Worm (Caenorhabditis elegans): Measurements from ENCODE around the gene nhr-103.

nhr-103 gene

DNA sequence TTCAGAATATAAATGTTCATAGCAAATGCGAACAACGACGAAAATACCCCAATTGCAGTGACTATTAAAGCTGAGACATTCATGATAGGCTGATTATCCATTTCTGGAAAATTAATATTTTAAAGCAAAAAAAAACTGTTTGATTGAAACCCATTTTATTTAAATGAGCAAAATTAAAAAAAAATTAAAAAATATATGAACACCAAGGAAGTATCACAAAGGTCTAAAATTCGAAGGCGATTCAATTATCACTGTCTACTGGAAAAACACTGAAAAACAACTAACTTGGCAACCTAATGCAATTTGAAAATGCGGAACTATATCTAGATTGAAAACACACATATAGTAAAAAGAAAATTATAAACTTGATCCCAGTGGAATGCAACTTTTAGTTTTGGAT lies 34.1 kb upstream of the nhr-103 start, which contains the start of gene srbc-42:
Gene srbc-42 (minus strand): TSS at position 101 of the 400 bp plus-strand sequence.
- no peak for TF ChIP-seq hmbx-1 (tag; optimal IDR thresholded peaks at IDR 0.05)
- TF ChIP-seq tbx-37 (GFP tag; conservative IDR thresholded peaks at IDR 0.05), result no peak

DNA sequence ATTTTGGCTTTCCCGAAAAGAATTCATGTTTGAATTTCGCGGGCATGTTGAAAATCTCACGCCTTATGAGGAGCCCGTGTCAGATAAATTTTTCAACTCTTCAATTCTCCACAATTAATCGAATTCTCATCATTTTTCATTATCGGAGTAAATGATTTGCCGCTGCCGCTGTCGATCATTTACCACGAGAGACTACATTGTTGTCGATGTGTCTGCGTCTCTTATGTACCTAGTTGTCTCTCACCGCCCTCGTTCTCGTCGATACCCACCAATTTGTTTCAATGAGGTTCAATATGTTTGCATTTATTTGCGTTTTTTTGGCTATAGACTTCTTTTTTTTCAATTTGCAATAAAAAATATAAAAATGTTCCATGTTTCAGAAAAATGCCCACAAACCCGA lies 33.1 kb upstream of the nhr-103 start, which contains the start of gene nhr-13:
Gene nhr-13 (plus strand): TSS at position 369 of the 400 bp plus-strand sequence.
- no peak for TF ChIP-seq tbx-37 (GFP tag; conservative IDR thresholded peaks at IDR 0.05)
- TF ChIP-seq ceh-36 (tag; optimal IDR thresholded peaks at IDR 0.05), result no peak
- TF ChIP-seq pes-1 (GFP tag; IDR thresholded peaks at IDR 0.05), result no peak
- no peak for TF ChIP-seq ceh-13 (GFP tag; optimal IDR thresholded peaks at IDR 0.05)
- no peak for TF ChIP-seq sea-1 (GFP tag; conservative IDR thresholded peaks at IDR 0.05)
- TF ChIP-seq scrt-1 (GFP tag; IDR thresholded peaks at IDR 0.05), result no peak
- TF ChIP-seq flt-1 (GFP tag; IDR thresholded peaks at IDR 0.05), result no peak
- no peak for TF ChIP-seq F13C5.2 (tag; optimal IDR thresholded peaks at IDR 0.05)
- TF ChIP-seq hmg-4 (GFP tag; optimal IDR thresholded peaks at IDR 0.05), result no peak
- TF ChIP-seq hnd-1 (tag; optimal IDR thresholded peaks at IDR 0.05), result no peak
- TF ChIP-seq hmbx-1 (tag; optimal IDR thresholded peaks at IDR 0.05), result no peak
- TF ChIP-seq tbx-11 (GFP tag; IDR thresholded peaks at IDR 0.05), result no peak
- no peak for TF ChIP-seq tra-4 (tag; optimal IDR thresholded peaks at IDR 0.05)
- no peak for TF ChIP-seq B0310.2 (tag; optimal IDR thresholded peaks at IDR 0.05)

DNA sequence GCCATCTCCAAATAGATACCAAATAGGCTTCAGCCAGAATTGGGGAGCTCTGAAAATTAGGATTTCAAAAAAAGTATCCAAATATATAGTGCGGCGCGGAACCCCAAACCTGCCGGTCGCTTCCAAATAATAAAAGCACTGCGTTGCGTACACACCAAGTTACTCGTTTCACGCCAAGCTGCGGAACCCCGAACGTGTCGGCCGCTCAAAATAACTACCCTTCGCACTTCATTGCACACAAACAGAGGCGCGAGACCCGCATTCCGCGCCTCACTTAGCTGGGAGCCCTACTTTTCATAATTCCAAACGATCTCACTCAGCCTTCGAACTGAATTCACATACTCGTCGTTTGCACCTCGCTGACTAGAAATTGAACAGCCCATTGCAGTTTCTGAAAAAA lies 25.6 kb upstream of the nhr-103 start:
- TF ChIP-seq flt-1 (GFP tag; IDR thresholded peaks at IDR 0.05) (no peak), ceh-36 (tag; optimal IDR thresholded peaks at IDR 0.05) (no peak), ets-7 (tag; optimal IDR thresholded peaks at IDR 0.05) (no peak)

DNA sequence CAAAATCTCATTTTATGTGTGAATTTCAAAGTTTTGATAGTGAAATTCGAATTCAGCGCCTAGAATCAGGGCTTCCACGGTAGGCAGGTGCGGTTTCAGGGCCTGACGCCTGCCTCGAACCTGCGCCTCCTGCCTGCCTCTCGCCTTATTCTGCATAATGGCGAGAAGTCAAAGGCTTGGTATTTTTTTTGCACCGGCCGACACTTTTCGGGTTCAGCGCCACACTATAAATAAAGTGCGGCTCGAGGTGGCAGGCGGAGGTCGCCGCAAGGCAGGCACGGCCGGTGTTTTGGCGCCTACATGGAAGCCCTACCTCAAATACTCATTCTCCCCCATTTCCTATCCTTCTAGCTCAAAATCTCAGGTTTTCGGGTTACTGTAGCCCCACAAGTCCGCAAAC lies 24.8 kb upstream of the nhr-103 start:
- no peak for TF ChIP-seq ceh-13 (GFP tag; optimal IDR thresholded peaks at IDR 0.05)
- TF ChIP-seq B0310.2 (tag; optimal IDR thresholded peaks at IDR 0.05), result no peak
- TF ChIP-seq aly-1 (tag; optimal IDR thresholded peaks at IDR 0.05), result no peak
- no peak for TF ChIP-seq ets-7 (tag; optimal IDR thresholded peaks at IDR 0.05)
- TF ChIP-seq F13C5.2 (tag; optimal IDR thresholded peaks at IDR 0.05), result no peak
- no peak for TF ChIP-seq ceh-36 (tag; optimal IDR thresholded peaks at IDR 0.05)
- no peak for TF ChIP-seq hnd-1 (tag; optimal IDR thresholded peaks at IDR 0.05)
- TF ChIP-seq hmg-4 (GFP tag; optimal IDR thresholded peaks at IDR 0.05), result no peak
- TF ChIP-seq tra-4 (tag; optimal IDR thresholded peaks at IDR 0.05), result no peak
- TF ChIP-seq ama-1 (optimal IDR thresholded peaks at IDR 0.05), result no peak
- TF ChIP-seq tbx-11 (GFP tag; IDR thresholded peaks at IDR 0.05), result no peak
- no peak for TF ChIP-seq sea-1 (GFP tag; conservative IDR thresholded peaks at IDR 0.05)
- TF ChIP-seq pes-1 (GFP tag; IDR thresholded peaks at IDR 0.05), result no peak
- TF ChIP-seq tbx-37 (GFP tag; conservative IDR thresholded peaks at IDR 0.05), result no peak
- TF ChIP-seq scrt-1 (GFP tag; IDR thresholded peaks at IDR 0.05), result no peak
- TF ChIP-seq flt-1 (GFP tag; IDR thresholded peaks at IDR 0.05), result no peak
- no peak for TF ChIP-seq hmbx-1 (tag; optimal IDR thresholded peaks at IDR 0.05)

DNA sequence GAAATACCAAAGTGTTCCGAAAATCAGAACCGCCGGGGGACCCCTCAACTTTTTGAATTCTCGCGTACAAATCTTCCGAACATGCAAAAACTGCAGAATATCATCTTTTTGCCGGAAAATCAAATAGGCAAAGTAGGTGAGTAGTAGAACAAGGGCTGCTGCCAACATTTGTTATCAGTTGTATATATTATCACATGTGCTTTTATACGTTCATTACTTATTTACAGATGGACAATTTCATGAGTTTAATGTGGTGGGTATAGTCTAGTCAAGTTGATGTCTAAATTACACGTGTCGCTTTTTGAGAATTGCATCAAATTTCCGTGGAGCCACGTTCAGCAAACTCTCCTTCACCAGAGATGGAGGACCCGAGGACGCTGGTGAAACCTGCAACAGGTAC lies 24.0 kb upstream of the nhr-103 start, which contains the start of gene cyp-32B1:
Gene cyp-32B1 (minus strand): TSS at position 176 of the 400 bp plus-strand sequence.
- TF ChIP-seq hmbx-1 (tag; optimal IDR thresholded peaks at IDR 0.05) (no peak), scrt-1 (GFP tag; IDR thresholded peaks at IDR 0.05) (no peak), B0310.2 (tag; optimal IDR thresholded peaks at IDR 0.05) (no peak)

DNA sequence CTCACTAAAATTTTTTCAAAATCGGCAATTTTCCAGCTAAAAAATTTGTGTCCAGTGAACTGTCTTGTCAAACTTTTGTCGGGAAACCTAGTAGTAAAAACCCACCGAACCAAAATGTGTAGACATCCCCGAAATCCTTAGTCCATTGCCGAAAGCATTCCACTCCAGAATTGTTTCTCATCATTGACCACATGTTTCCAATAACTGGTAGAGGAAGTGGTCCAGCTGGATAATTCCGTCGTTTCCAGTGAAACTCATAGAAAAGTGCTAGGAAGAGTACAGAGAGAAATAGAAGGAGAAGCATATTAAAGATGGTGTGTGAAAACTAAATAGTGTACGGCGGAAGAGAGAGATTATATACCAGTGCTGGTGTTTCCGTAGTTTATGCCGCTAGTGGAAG lies 21.1 kb upstream of the nhr-103 start, which contains the start of gene cyp-33C12:
Gene cyp-33C12 (minus strand): TSS at position 321 of the 400 bp plus-strand sequence.
- no peak for TF ChIP-seq ceh-13 (GFP tag; optimal IDR thresholded peaks at IDR 0.05)
- no peak for TF ChIP-seq ama-1 (optimal IDR thresholded peaks at IDR 0.05)
- TF ChIP-seq scrt-1 (GFP tag; IDR thresholded peaks at IDR 0.05), result no peak
- TF ChIP-seq ets-7 (tag; optimal IDR thresholded peaks at IDR 0.05), result no peak
- TF ChIP-seq hmg-4 (GFP tag; optimal IDR thresholded peaks at IDR 0.05), result no peak
- no peak for TF ChIP-seq flt-1 (GFP tag; IDR thresholded peaks at IDR 0.05)
- no peak for TF ChIP-seq F13C5.2 (tag; optimal IDR thresholded peaks at IDR 0.05)
- no peak for TF ChIP-seq hnd-1 (tag; optimal IDR thresholded peaks at IDR 0.05)
- TF ChIP-seq pes-1 (GFP tag; IDR thresholded peaks at IDR 0.05), result no peak
- TF ChIP-seq ceh-36 (tag; optimal IDR thresholded peaks at IDR 0.05), result no peak
- TF ChIP-seq B0310.2 (tag; optimal IDR thresholded peaks at IDR 0.05), result no peak
- TF ChIP-seq tbx-11 (GFP tag; IDR thresholded peaks at IDR 0.05), result no peak
- no peak for TF ChIP-seq tbx-37 (GFP tag; conservative IDR thresholded peaks at IDR 0.05)
- TF ChIP-seq aly-1 (tag; optimal IDR thresholded peaks at IDR 0.05), result no peak
- no peak for TF ChIP-seq sea-1 (GFP tag; conservative IDR thresholded peaks at IDR 0.05)

DNA sequence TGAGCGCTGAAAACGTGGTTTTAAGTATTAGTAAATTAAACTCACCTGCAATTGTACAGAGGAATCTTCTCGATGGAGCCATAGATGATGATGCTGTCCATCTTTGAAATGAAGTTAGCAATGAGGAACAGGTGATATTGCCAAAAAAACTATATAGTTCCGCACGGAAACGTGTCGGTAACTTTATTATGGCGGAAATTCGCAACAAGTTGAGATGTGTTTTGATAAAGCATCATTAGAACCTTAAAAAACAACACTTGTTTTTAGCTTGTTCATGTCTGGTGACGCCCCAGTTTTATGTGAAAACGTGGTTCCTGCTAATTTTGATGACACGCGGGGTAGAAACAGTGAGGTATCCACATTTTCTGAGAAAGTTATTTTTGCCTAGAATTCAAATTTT lies 19.0 kb upstream of the nhr-103 start, which contains the start of gene srt-40:
Gene srt-40 (minus strand): TSS at position 101 of the 400 bp plus-strand sequence.
- no peak for TF ChIP-seq ets-7 (tag; optimal IDR thresholded peaks at IDR 0.05)
- no peak for TF ChIP-seq tbx-11 (GFP tag; IDR thresholded peaks at IDR 0.05)
- no peak for TF ChIP-seq hmbx-1 (tag; optimal IDR thresholded peaks at IDR 0.05)
- TF ChIP-seq ama-1 (optimal IDR thresholded peaks at IDR 0.05), result no peak
- no peak for TF ChIP-seq sea-1 (GFP tag; conservative IDR thresholded peaks at IDR 0.05)
- TF ChIP-seq hmg-4 (GFP tag; optimal IDR thresholded peaks at IDR 0.05), result no peak
- no peak for TF ChIP-seq tra-4 (tag; optimal IDR thresholded peaks at IDR 0.05)
- no peak for TF ChIP-seq scrt-1 (GFP tag; IDR thresholded peaks at IDR 0.05)
- no peak for TF ChIP-seq B0310.2 (tag; optimal IDR thresholded peaks at IDR 0.05)

DNA sequence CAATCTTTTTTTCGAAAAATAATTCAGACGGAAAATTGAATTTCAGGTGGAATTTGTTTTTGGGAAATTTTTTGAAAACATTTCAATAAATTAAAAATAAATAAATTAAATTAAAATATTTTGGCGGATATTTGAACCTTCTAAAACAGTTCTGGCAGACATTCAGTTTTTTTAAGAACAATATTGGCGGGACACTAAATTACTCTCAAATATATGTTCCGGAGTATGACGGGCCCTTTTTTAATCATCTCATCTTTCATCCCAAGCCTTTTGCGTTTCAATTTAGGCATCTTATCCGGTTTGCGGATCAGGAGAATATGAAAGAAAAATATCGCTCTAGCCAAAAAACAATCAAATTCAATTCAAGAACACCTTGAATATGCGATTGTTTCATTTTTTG lies 18.4 kb upstream of the nhr-103 start, which contains the start of gene svh-11:
Gene svh-11 (plus strand): TSS at position 301 of the 400 bp plus-strand sequence.
- TF ChIP-seq pes-1 (GFP tag; IDR thresholded peaks at IDR 0.05) (no peak), hmbx-1 (tag; optimal IDR thresholded peaks at IDR 0.05) (no peak), flt-1 (GFP tag; IDR thresholded peaks at IDR 0.05) (no peak), scrt-1 (GFP tag; IDR thresholded peaks at IDR 0.05) (no peak), hmg-4 (GFP tag; optimal IDR thresholded peaks at IDR 0.05) (no peak), tbx-37 (GFP tag; conservative IDR thresholded peaks at IDR 0.05) (no peak), tbx-11 (GFP tag; IDR thresholded peaks at IDR 0.05) (no peak), tra-4 (tag; optimal IDR thresholded peaks at IDR 0.05) (no peak), ceh-13 (GFP tag; optimal IDR thresholded peaks at IDR 0.05) (no peak), sea-1 (GFP tag; conservative IDR thresholded peaks at IDR 0.05) (no peak), aly-1 (tag; optimal IDR thresholded peaks at IDR 0.05) (no peak), ceh-36 (tag; optimal IDR thresholded peaks at IDR 0.05) (no peak), ets-7 (tag; optimal IDR thresholded peaks at IDR 0.05) (no peak), ama-1 (optimal IDR thresholded peaks at IDR 0.05) (no peak), F13C5.2 (tag; optimal IDR thresholded peaks at IDR 0.05) (no peak), hnd-1 (tag; optimal IDR thresholded peaks at IDR 0.05) (no peak)
